Fruit fly (Drosophila melanogaster) whole organism, embryonic: Measurements from ENCODE around the gene CG14961.

ENCODE experiments used
- Aef1 ChIP-seq: fragments of 200-800 bp; sonication (Bioruptor generic); IDR thresholded peaks from 3 replicates; pipeline ENCODE4 v1.3.6; 2022; ENCODE audit warnings: missing biosample characterization, missing genetic modification characterization
- CG11398 ChIP-seq: fragments of 200-800 bp; sonication (Bioruptor generic); optimal IDR thresholded peaks from 2 replicates; lab custom pipeline; 2016; ENCODE audit warnings: missing biosample characterization, missing genetic modification characterization
- CG12744 ChIP-seq: fragments of 200-800 bp; sonication (Bioruptor generic); optimal IDR thresholded peaks from 2 replicates; lab custom pipeline; 2016; ENCODE audit warnings: missing biosample characterization, missing genetic modification characterization
- CG13123 ChIP-seq: fragments of 200-800 bp; sonication (Bioruptor generic); optimal IDR thresholded peaks from 2 replicates; lab custom pipeline; 2016; ENCODE audit warnings: missing biosample characterization, missing genetic modification characterization
- CG15011 ChIP-seq: fragments of 200-800 bp; sonication (Bioruptor generic); optimal IDR thresholded peaks from 3 replicates; lab custom pipeline; 2018; ENCODE audit warnings: missing biosample characterization, mild to moderate bottlenecking, missing genetic modification characterization
- CG16815 ChIP-seq: fragments of 200-800 bp; sonication (Bioruptor generic); optimal IDR thresholded peaks from 3 replicates; lab custom pipeline; 2017; ENCODE audit warnings: missing biosample characterization, mild to moderate bottlenecking, missing genetic modification characterization
- CG17385 ChIP-seq: fragments of 200-800 bp; sonication (Bioruptor generic); optimal IDR thresholded peaks from 3 replicates; lab custom pipeline; 2018; ENCODE audit warnings: missing biosample characterization, mild to moderate bottlenecking, missing genetic modification characterization
- CG17612 ChIP-seq: fragments of 200-800 bp; sonication (Bioruptor generic); IDR thresholded peaks from 2 replicates; pipeline ENCODE4 v1.3.6; 2022; ENCODE audit warnings: missing biosample characterization, missing genetic modification characterization
- CG2199 ChIP-seq: fragments of 200-800 bp; sonication (Bioruptor generic); IDR thresholded peaks from 3 replicates; pipeline ENCODE4 v1.3.6; 2022; ENCODE audit warnings: missing biosample characterization, missing genetic modification characterization
- CG2889 ChIP-seq: fragments of 200-800 bp; sonication (Bioruptor generic); IDR thresholded peaks from 3 replicates; pipeline ENCODE4 v1.3.6; 2022; ENCODE audit warnings: missing biosample characterization, missing genetic modification characterization
- CG32767 ChIP-seq: fragments of 200-800 bp; sonication (Bioruptor generic); IDR thresholded peaks from 2 replicates; pipeline ENCODE4 v1.3.6; 2022; ENCODE audit warnings: missing biosample characterization, missing genetic modification characterization
- CG3726 ChIP-seq: fragments of 200-800 bp; sonication (Bioruptor generic); IDR thresholded peaks from 3 replicates; pipeline ENCODE4, ENCODE4 v1.3.6; 2022; ENCODE audit warnings: missing biosample characterization, missing genetic modification characterization
- CG4707 ChIP-seq: fragments of 200-800 bp; sonication (Bioruptor generic); optimal IDR thresholded peaks from 2 replicates; lab custom pipeline; 2018; ENCODE audit warnings: missing biosample characterization, mild to moderate bottlenecking, missing genetic modification characterization, moderate library complexity
- CG8089 ChIP-seq: fragments of 200-800 bp; sonication (Bioruptor generic); optimal IDR thresholded peaks from 3 replicates; lab custom pipeline; 2016; ENCODE audit warnings: missing biosample characterization, missing genetic modification characterization
- Dek ChIP-seq: fragments of 200-800 bp; sonication (Bioruptor generic); optimal IDR thresholded peaks from 3 replicates; lab custom pipeline; 2019; ENCODE audit warnings: missing biosample characterization, mild to moderate bottlenecking, missing genetic modification characterization, moderate library complexity
- Dip2 ChIP-seq: fragments of 200-800 bp; sonication (Bioruptor generic); IDR thresholded peaks from 2 replicates; pipeline ENCODE4 v1.3.6; 2022; ENCODE audit warnings: missing biosample characterization, missing genetic modification characterization
- Dip3 ChIP-seq: fragments of 200-800 bp; sonication (Bioruptor generic); optimal IDR thresholded peaks from 3 replicates; lab custom pipeline; 2016; ENCODE audit warnings: missing biosample characterization, missing genetic modification characterization
- Elba2 ChIP-seq: fragments of 200-800 bp; sonication (Bioruptor generic); optimal IDR thresholded peaks from 3 replicates; lab custom pipeline; 2016; ENCODE audit warnings: missing biosample characterization, missing genetic modification characterization
- Fer2 ChIP-seq: fragments of 200-800 bp; sonication (Bioruptor generic); optimal IDR thresholded peaks from 2 replicates; lab custom pipeline; 2018; ENCODE audit warnings: missing biosample characterization, mild to moderate bottlenecking, missing genetic modification characterization, moderate library complexity
- Hey ChIP-seq: fragments of 200-800 bp; sonication (Bioruptor generic); optimal IDR thresholded peaks from 3 replicates; lab custom pipeline; 2018; ENCODE audit warnings: missing biosample characterization, mild to moderate bottlenecking, missing genetic modification characterization
- Hr51 ChIP-seq, 2 experiments: fragments of 200-800 bp; sonication (Bioruptor generic); optimal IDR thresholded peaks; 2 replicates in 1 of 2; 3 replicates in 1 of 2; lab custom pipeline; 2016 to 2018; ENCODE audit warnings: missing biosample characterization in 2 of 2, missing genetic modification characterization in 2 of 2, mild to moderate bottlenecking in 1 of 2, moderate library complexity in 1 of 2
- NFAT ChIP-seq: fragments of 200-800 bp; sonication (Bioruptor generic); IDR thresholded peaks from 2 replicates; pipeline ENCODE4 v1.3.6; 2022; ENCODE audit warnings: missing biosample characterization, missing genetic modification characterization
- Nf-YB ChIP-seq: fragments of 200-800 bp; sonication (Bioruptor generic); optimal IDR thresholded peaks from 3 replicates; lab custom pipeline; 2019; ENCODE audit warnings: missing biosample characterization, mild to moderate bottlenecking, missing genetic modification characterization, moderate library complexity
- Opbp ChIP-seq: fragments of 200-800 bp; sonication (Bioruptor generic); IDR thresholded peaks from 3 replicates; pipeline ENCODE4 v1.3.6; 2022; ENCODE audit warnings: missing biosample characterization, missing genetic modification characterization; ENCODE audit not compliant: partially characterized antibody
- Optix ChIP-seq: fragments of 200-800 bp; sonication (Bioruptor generic); IDR thresholded peaks from 3 replicates; pipeline ENCODE4 v1.3.6; 2022; ENCODE audit warnings: missing biosample characterization, missing genetic modification characterization
- Rx ChIP-seq: fragments of 200-800 bp; sonication (Bioruptor generic); IDR thresholded peaks from 2 replicates; pipeline ENCODE4 v1.3.6; 2022; ENCODE audit warnings: missing biosample characterization, missing genetic modification characterization
- Sry-β ChIP-seq: fragments of 200-800 bp; sonication (Bioruptor generic); optimal IDR thresholded peaks from 2 replicates; lab custom pipeline; 2018; ENCODE audit warnings: missing biosample characterization, mild to moderate bottlenecking, missing genetic modification characterization, moderate library complexity
- Sry-δ ChIP-seq: fragments of 200-800 bp; sonication (Bioruptor generic); optimal IDR thresholded peaks from 2 replicates; lab custom pipeline; 2016; ENCODE audit warnings: missing biosample characterization, missing genetic modification characterization
- abd-A ChIP-seq: fragments of 200-800 bp; sonication (Bioruptor generic); optimal IDR thresholded peaks from 3 replicates; lab custom pipeline; 2019; ENCODE audit warnings: missing biosample characterization, mild to moderate bottlenecking, missing genetic modification characterization, moderate library complexity
- cato ChIP-seq: fragments of 200-800 bp; sonication (Bioruptor generic); optimal IDR thresholded peaks from 2 replicates; lab custom pipeline; 2016; ENCODE audit warnings: missing biosample characterization, missing genetic modification characterization, borderline replicate concordance
- danr ChIP-seq: fragments of 200-800 bp; sonication (Bioruptor generic); IDR thresholded peaks from 2 replicates; pipeline ENCODE4 v1.3.6; 2022; ENCODE audit warnings: missing biosample characterization, missing genetic modification characterization
- dimm ChIP-seq: fragments of 200-800 bp; sonication (Bioruptor generic); IDR thresholded peaks from 2 replicates; pipeline ENCODE4 v1.3.6; 2022; ENCODE audit warnings: missing biosample characterization, missing genetic modification characterization
- gsb ChIP-seq: fragments of 200-800 bp; sonication (Bioruptor generic); IDR thresholded peaks from 2 replicates; pipeline ENCODE4 v1.3.6; 2022; ENCODE audit warnings: missing biosample characterization, missing genetic modification characterization
- hb ChIP-seq: fragments of 200-800 bp; sonication (Bioruptor generic); IDR thresholded peaks from 3 replicates; pipeline ENCODE4 v1.3.6; 2022; ENCODE audit warnings: missing biosample characterization, missing genetic modification characterization; ENCODE audit not compliant: partially characterized antibody
- jigr1 ChIP-seq: fragments of 200-800 bp; sonication (Bioruptor generic); IDR thresholded peaks from 3 replicates; pipeline ENCODE4 v1.3.6; 2022; ENCODE audit warnings: missing biosample characterization, missing genetic modification characterization
- mam ChIP-seq: fragments of 200-800 bp; sonication (Bioruptor generic); optimal IDR thresholded peaks from 3 replicates; lab custom pipeline; 2016; ENCODE audit warnings: missing biosample characterization, missing genetic modification characterization
- mld ChIP-seq: fragments of 200-800 bp; sonication (Bioruptor generic); IDR thresholded peaks from 3 replicates; pipeline ENCODE4 v1.3.6; 2022; ENCODE audit warnings: missing biosample characterization, missing genetic modification characterization; ENCODE audit not compliant: partially characterized antibody
- nau ChIP-seq: fragments of 200-800 bp; sonication (Bioruptor generic); optimal IDR thresholded peaks from 3 replicates; lab custom pipeline; 2017; ENCODE audit warnings: missing biosample characterization, mild to moderate bottlenecking, missing genetic modification characterization, missing genetic modification reagents
- org-1 ChIP-seq: fragments of 200-800 bp; sonication (Bioruptor generic); optimal IDR thresholded peaks from 2 replicates; lab custom pipeline; 2017; ENCODE audit warnings: missing biosample characterization, missing genetic modification characterization
- p53 ChIP-seq: fragments of 200-800 bp; sonication (Bioruptor generic); optimal IDR thresholded peaks from 2 replicates; lab custom pipeline; 2016; ENCODE audit warnings: missing biosample characterization, missing genetic modification characterization
- ranshi ChIP-seq: fragments of 200-800 bp; sonication (Bioruptor generic); IDR thresholded peaks from 2 replicates; pipeline ENCODE4 v1.3.6; 2022; ENCODE audit warnings: missing biosample characterization, missing genetic modification characterization
- sc ChIP-seq, 3 experiments: fragments of >200 bp in 2 of 3; fragments of 200-800 bp in 1 of 3; sonication (Bioruptor generic) in 1 of 3; optimal IDR thresholded peaks; 2 replicates in 2 of 3; 3 replicates in 1 of 3; lab custom pipeline; 2017; ENCODE audit warnings: mild to moderate bottlenecking in 1 of 3, missing biosample characterization in 1 of 3, missing genetic modification characterization in 1 of 3, missing genetic modification reagents in 1 of 3
- sens-2 ChIP-seq: fragments of 200-800 bp; sonication (Bioruptor generic); IDR thresholded peaks from 2 replicates; pipeline ENCODE4 v1.3.6; 2022; ENCODE audit warnings: missing biosample characterization, missing genetic modification characterization
- slbo ChIP-seq: fragments of 200-800 bp; sonication (Bioruptor generic); IDR thresholded peaks from 2 replicates; pipeline ENCODE4 v1.3.6; 2022; ENCODE audit warnings: missing biosample characterization, missing genetic modification characterization
- sr ChIP-seq: fragments of 200-800 bp; sonication (Bioruptor generic); IDR thresholded peaks from 3 replicates; pipeline ENCODE4 v1.3.6; 2022; ENCODE audit warnings: missing biosample characterization, missing genetic modification characterization
- tio ChIP-seq: fragments of 200-800 bp; sonication (Bioruptor generic); optimal IDR thresholded peaks from 2 replicates; lab custom pipeline; 2017; ENCODE audit warnings: missing biosample characterization, missing genetic modification characterization, inconsistent platforms
- tna ChIP-seq: fragments of 200-800 bp; sonication (Bioruptor generic); IDR thresholded peaks from 2 replicates; pipeline ENCODE4 v1.3.6; 2022; ENCODE audit warnings: missing biosample characterization, missing genetic modification characterization; ENCODE audit not compliant: partially characterized antibody
- ttk ChIP-seq: fragments of 200-800 bp; sonication (Bioruptor generic); IDR thresholded peaks from 2 replicates; pipeline ENCODE4 v2.1.2; 2022; ENCODE audit warnings: missing biosample characterization, missing genetic modification characterization
- unc-4 ChIP-seq: fragments of 200-800 bp; sonication (Bioruptor generic); IDR thresholded peaks from 2 replicates; pipeline ENCODE4 v1.3.6; 2022; ENCODE audit warnings: missing biosample characterization, missing genetic modification characterization; ENCODE audit not compliant: partially characterized antibody
- unpg ChIP-seq: fragments of 200-800 bp; sonication (Bioruptor generic); optimal IDR thresholded peaks from 3 replicates; lab custom pipeline; 2018; ENCODE audit warnings: missing biosample characterization, mild to moderate bottlenecking, missing genetic modification characterization, moderate library complexity

Gene CG14961

DNA sequence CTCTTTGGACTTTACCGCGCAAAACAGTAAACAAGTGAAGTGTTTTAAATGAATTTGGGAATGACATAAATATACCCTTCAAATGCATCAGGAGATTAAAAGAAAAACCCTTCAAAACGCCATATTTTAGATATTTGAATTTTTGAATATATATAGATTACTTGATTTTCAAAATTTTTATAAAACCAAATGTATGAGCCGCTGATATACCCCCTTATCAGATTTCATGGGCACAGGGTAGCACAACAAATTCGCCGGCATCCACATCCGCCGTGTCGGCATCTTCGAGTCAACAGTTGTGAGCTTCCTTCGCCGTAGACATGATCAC lies 48.1 kb downstream of the CG14961 start, which contains the start of gene Ids (continued):
- TF ChIP-seq CG2889 (GFP tag; lab: Robert Waterston, UW) (0 out of 3 replicates have a peak, but pooled peaks have one; percentile 55), CG16815 (GFP tag; lab: Kevin White, UChicago) (peak; percentile 52), dimm (GFP tag; lab: Robert Waterston, UW) (no peak), Elba2 (GFP tag; lab: Kevin White, UChicago) (no peak), CG2199 (GFP tag; lab: Robert Waterston, UW) (0 out of 3 replicates have a peak, but pooled peaks have one; percentile 41), mld (GFP tag; lab: Robert Waterston, UW) (no peak), sc (optimal IDR thresholded peaks at IDR 0.05; lab: Kevin White, UChicago) (no peak), sc (GFP tag; optimal IDR thresholded peaks at IDR 0.05; lab: Kevin White, UChicago) (no peak), Nf-YB (GFP tag; lab: Kevin White, UChicago) (peak; percentile 25), slbo (GFP tag; lab: Robert Waterston, UW) (peak; percentile 84), CG15011 (no peak), sens-2 (GFP tag; lab: Robert Waterston, UW) (no peak), hb (GFP tag; lab: Robert Waterston, UW) (no peak), Opbp (GFP tag; lab: Robert Waterston, UW) (no peak), ttk (GFP tag; lab: Robert Waterston, UW) (peak; percentile 80), tio (GFP tag; lab: Kevin White, UChicago) (no peak), CG12744 (GFP tag; lab: Kevin White, UChicago) (no peak), nau (GFP tag; lab: Kevin White, UChicago) (no peak), sr (GFP tag; lab: Robert Waterston, UW) (peak; percentile 35; the same call in 1 of the 3 replicates), unc-4 (GFP tag; lab: Robert Waterston, UW) (no peak), CG17385 (GFP tag; lab: Kevin White, UChicago) (peak; percentile 72), CG11398 (no peak), Sry-β (GFP tag; lab: Kevin White, UChicago) (no peak), Optix (no peak), Dip2 (GFP tag; lab: Robert Waterston, UW) (no peak), Hr51 (GFP tag; optimal IDR thresholded peaks at IDR 0.05; lab: Kevin White, UChicago) (peak in 1 of 2 experiments; percentile 75), cato (GFP tag; lab: Kevin White, UChicago) (no peak), NFAT (GFP tag; lab: Robert Waterston, UW) (peak; percentile 62; the same call in 1 of the 2 replicates), jigr1 (GFP tag; lab: Robert Waterston, UW) (no peak), danr (GFP tag; lab: Robert Waterston, UW) (peak; percentile 57), Rx (GFP tag; lab: Robert Waterston, UW) (peak; percentile 50; the same call in 1 of the 2 replicates), CG4707 (no peak), Fer2 (tag; lab: Kevin White, UChicago) (no peak), gsb (0 out of 2 replicates have a peak, but pooled peaks have one; percentile 36), p53 (GFP tag; lab: Kevin White, UChicago) (no peak), CG3726 (GFP tag; lab: Robert Waterston, UW) (0 out of 3 replicates have a peak, but pooled peaks have one; percentile 64), CG17612 (GFP tag; lab: Robert Waterston, UW) (0 out of 2 replicates have a peak, but pooled peaks have one; percentile 32), CG13123 (no peak), Hey (no peak), mam (GFP tag; lab: Kevin White, UChicago) (peak; percentile 39), org-1 (GFP tag; lab: Kevin White, UChicago) (peak; percentile 58), ranshi (GFP tag; lab: Robert Waterston, UW) (peak; percentile 76), abd-A (no peak), Dek (tag; lab: Kevin White, UChicago) (peak; percentile 71), Aef1 (peak; percentile 73; the same call in 2 of the 3 replicates), Sry-δ (GFP tag; lab: Kevin White, UChicago) (no peak), unpg (GFP tag; lab: Kevin White, UChicago) (peak; percentile 74), tna (GFP tag; lab: Robert Waterston, UW) (no peak), Dip3 (peak; percentile 29), CG8089 (GFP tag; lab: Kevin White, UChicago) (no peak), CG32767 (GFP tag; lab: Robert Waterston, UW) (peak; percentile 76)
